Worm (Caenorhabditis elegans) whole organism, L2 larva: ENCODE measurements around the gene srj-18.

ENCODE experiments used
- F13H6.1 ChIP-seq: sonication (generic microtip); optimal IDR thresholded peaks from 2 replicates; lab custom pipeline; 2016; ENCODE audit warnings: missing genetic modification characterization, missing compliant biosample characterization
- ZK546.5 ChIP-seq: sonication (generic microtip); optimal IDR thresholded peaks from 2 replicates; lab custom pipeline; 2017; ENCODE audit warnings: missing biosample characterization, missing genetic modification characterization
- dmd-4 ChIP-seq: sonication (generic microtip); optimal IDR thresholded peaks from 2 replicates; lab custom pipeline; 2017; ENCODE audit warnings: missing biosample characterization, missing genetic modification characterization
- elt-1 ChIP-seq: fragments of 150-350 bp; optimal IDR thresholded peaks from 2 replicates; lab custom pipeline; 2014; ENCODE audit warnings: missing biosample characterization, missing genetic modification characterization
- lsy-2 ChIP-seq, 2 experiments: fragments of 150-350 bp in 1 of 2; sonication (generic microtip) in 1 of 2; optimal IDR thresholded peaks; 2 replicates each; lab custom pipeline; 2014 to 2017; ENCODE audit warnings: missing biosample characterization in 2 of 2, missing genetic modification characterization in 2 of 2
- mdl-1 ChIP-seq, 2 experiments: fragments of 150-350 bp in 1 of 2; sonication (generic microtip) in 1 of 2; optimal IDR thresholded peaks; 2 replicates each; lab custom pipeline; 2017; ENCODE audit warnings: missing biosample characterization in 2 of 2, missing genetic modification characterization in 2 of 2
- nhr-12 ChIP-seq: fragments of 150-350 bp; optimal IDR thresholded peaks from 2 replicates; lab custom pipeline; 2014; ENCODE audit warnings: missing biosample characterization, missing genetic modification characterization
- nhr-129 ChIP-seq: fragments of 150-350 bp; optimal IDR thresholded peaks from 2 replicates; lab custom pipeline; 2014; ENCODE audit warnings: missing biosample characterization, missing genetic modification characterization
- nhr-23 ChIP-seq: fragments of 150-350 bp; optimal IDR thresholded peaks from 2 replicates; lab custom pipeline; 2014; ENCODE audit warnings: missing biosample characterization, missing genetic modification reagents, missing genetic modification characterization
- nhr-237 ChIP-seq: fragments of 150-350 bp; optimal IDR thresholded peaks from 2 replicates; lab custom pipeline; 2014; ENCODE audit warnings: missing biosample characterization, missing genetic modification characterization
- skn-1 ChIP-seq: sonication (generic microtip); optimal IDR thresholded peaks from 2 replicates; lab custom pipeline; 2017; ENCODE audit warnings: missing biosample characterization, missing genetic modification characterization
- unc-55 ChIP-seq: fragments of 150-350 bp; sonication (generic microtip); optimal IDR thresholded peaks from 3 replicates; lab custom pipeline; 2014; ENCODE audit warnings: missing biosample characterization, missing genetic modification reagents, missing genetic modification characterization
- unc-62 ChIP-seq: fragments of 150-350 bp; optimal IDR thresholded peaks from 2 replicates; lab custom pipeline; 2014; ENCODE audit warnings: missing biosample characterization, missing genetic modification reagents, missing genetic modification characterization
- ztf-11 ChIP-seq: sonication (generic microtip); optimal IDR thresholded peaks from 2 replicates; lab custom pipeline; 2017; ENCODE audit warnings: missing biosample characterization, missing genetic modification characterization

DNA sequence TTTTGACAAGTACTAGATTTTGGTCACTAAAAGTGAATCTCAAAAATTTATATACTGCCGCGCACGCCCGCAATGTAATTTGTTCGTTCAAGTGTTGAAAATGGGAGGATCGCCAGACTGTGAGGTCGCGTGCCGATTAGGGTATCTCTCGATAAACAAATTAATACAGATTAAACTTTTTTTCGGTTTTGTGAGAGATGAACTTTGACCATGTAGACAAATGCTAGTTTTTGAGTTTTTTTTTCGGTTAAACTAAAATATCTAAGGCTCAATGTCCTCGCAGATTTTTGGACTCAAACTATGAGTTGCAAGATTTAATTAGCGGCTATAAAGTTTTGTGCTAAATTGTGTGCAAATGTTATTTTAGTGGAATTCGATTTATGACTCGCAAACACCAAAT lies 4.4 kb upstream of the srj-18 start, which contains the start of gene dhs-15:
- TF ChIP-seq unc-62 (GFP tag; lab: Kevin White, UChicago) (no peak), skn-1 (no peak), lsy-2 (tag; optimal IDR thresholded peaks at IDR 0.05; lab: Kevin White, UChicago) (no peak), nhr-12 (no peak), F13H6.1 (tag; lab: Kevin White, UChicago) (no peak), ztf-11 (no peak), mdl-1 (tag; optimal IDR thresholded peaks at IDR 0.05; lab: Kevin White, UChicago) (no peak), unc-55 (GFP tag; lab: Kevin White, UChicago) (no peak), ZK546.5 (tag; lab: Kevin White, UChicago) (no peak), nhr-129 (tag; lab: Kevin White, UChicago) (no peak), dmd-4 (tag; lab: Kevin White, UChicago) (no peak), nhr-237 (tag; lab: Kevin White, UChicago) (no peak), nhr-23 (tag; lab: Kevin White, UChicago) (no peak), elt-1 (tag; lab: Kevin White, UChicago) (no peak)
